Worm (Caenorhabditis elegans) whole organism, L4 larva: ENCODE results near the gene srx-8.

Source experiments
- T20F7.1 ChIP-seq: fragments of 200-800 bp; sonication (Bioruptor generic); optimal IDR thresholded peaks from 2 replicates; lab custom pipeline; 2018; ENCODE audit warnings: mild to moderate bottlenecking, missing genetic modification characterization, missing compliant biosample characterization
- T26A8.4 ChIP-seq: fragments of 200-800 bp; sonication (Bioruptor generic); IDR thresholded peaks from 2 replicates; pipeline ENCODE4 v1.3.6; 2022; ENCODE audit warnings: missing genetic modification characterization, missing compliant biosample characterization
- Y75B8A.6 ChIP-seq: fragments of 200-800 bp; sonication (Bioruptor generic); IDR thresholded peaks from 2 replicates; pipeline ENCODE4 v1.3.6; 2022; ENCODE audit warnings: missing genetic modification reagents, missing genetic modification characterization, missing compliant biosample characterization
- ZK337.2 ChIP-seq: fragments of 200-800 bp; sonication (Bioruptor generic); IDR thresholded peaks from 2 replicates; pipeline ENCODE4 v1.3.6; 2022; ENCODE audit warnings: missing genetic modification reagents, missing genetic modification characterization, missing compliant biosample characterization
- ZK546.5 ChIP-seq, 2 experiments: sonication (generic microtip); optimal IDR thresholded peaks; 2 replicates each; lab custom pipeline; 2017; ENCODE audit warnings: missing biosample characterization in 2 of 2, missing genetic modification characterization in 2 of 2
- aha-1 ChIP-seq: fragments of 150-350 bp; peaks from one replicate; lab custom pipeline; 2014; ENCODE audit warnings: missing biosample characterization, missing genetic modification characterization
- ceh-20 ChIP-seq: fragments of 200-800 bp; sonication (Bioruptor generic); IDR thresholded peaks from 2 replicates; pipeline ENCODE4 v1.3.6; 2022; ENCODE audit warnings: missing genetic modification reagents, missing genetic modification characterization, missing compliant biosample characterization
- ceh-32 ChIP-seq: sonication (generic microtip); optimal IDR thresholded peaks from 2 replicates; lab custom pipeline; 2016; ENCODE audit warnings: mild to moderate bottlenecking, missing genetic modification characterization, missing compliant biosample characterization; ENCODE audit not compliant: poor library complexity
- ces-1 ChIP-seq: fragments of 150-350 bp; sonication (generic microtip); optimal IDR thresholded peaks from 4 replicates; lab custom pipeline; 2014; ENCODE audit warnings: missing biosample characterization, missing genetic modification reagents, missing genetic modification characterization
- cey-2 ChIP-seq: sonication (generic microtip); optimal IDR thresholded peaks from 3 replicates; lab custom pipeline; 2017; ENCODE audit warnings: missing genetic modification characterization, mild to moderate bottlenecking, missing compliant biosample characterization, antibody characterized with exemption, borderline replicate concordance; ENCODE audit not compliant: insufficient read depth
- ctbp-1 ChIP-seq: fragments of 200-800 bp; sonication (Bioruptor generic); IDR thresholded peaks from 2 replicates; pipeline ENCODE4 v1.3.6; 2022; ENCODE audit warnings: missing genetic modification reagents, missing genetic modification characterization, missing compliant biosample characterization
- daf-16 ChIP-seq, 3 experiments: sonication (generic microtip); optimal IDR thresholded peaks; 2 replicates each; lab custom pipeline; 2016 to 2017; ENCODE audit warnings: missing genetic modification characterization in 3 of 3, missing genetic modification reagents in 3 of 3, mild to moderate bottlenecking in 2 of 3, missing compliant biosample characterization in 2 of 3, missing biosample characterization in 1 of 3, moderate library complexity in 1 of 3
- daf-8 ChIP-seq: fragments of 200-800 bp; sonication (Bioruptor generic); IDR thresholded peaks from 2 replicates; pipeline ENCODE4 v1.3.6; 2022; ENCODE audit warnings: missing genetic modification characterization, missing compliant biosample characterization
- dmd-9 ChIP-seq: fragments of 200-800 bp; sonication (Bioruptor generic); IDR thresholded peaks from 2 replicates; pipeline ENCODE4 v1.3.6; 2022; ENCODE audit warnings: missing genetic modification reagents, missing genetic modification characterization, missing compliant biosample characterization
- dpl-1 ChIP-seq: fragments of 150-350 bp; optimal IDR thresholded peaks from 2 replicates; lab custom pipeline; 2014; ENCODE audit warnings: missing biosample characterization, missing genetic modification reagents, missing genetic modification characterization
- egl-43 ChIP-seq: fragments of 200-800 bp; sonication (Bioruptor generic); IDR thresholded peaks from 2 replicates; pipeline ENCODE4 v1.3.6; 2022; ENCODE audit warnings: missing genetic modification reagents, missing genetic modification characterization, missing compliant biosample characterization
- fkh-10 ChIP-seq: fragments of 150-350 bp; optimal IDR thresholded peaks from 2 replicates; lab custom pipeline; 2014; ENCODE audit warnings: missing biosample characterization, missing genetic modification reagents, missing genetic modification characterization
- gei-8 ChIP-seq: fragments of 200-800 bp; sonication (Bioruptor generic); optimal IDR thresholded peaks from 2 replicates; lab custom pipeline; 2018; ENCODE audit warnings: mild to moderate bottlenecking, missing genetic modification characterization, missing compliant biosample characterization
- hlh-11 ChIP-seq: fragments of 200-800 bp; sonication (Bioruptor generic); optimal IDR thresholded peaks from 2 replicates; lab custom pipeline; 2018; ENCODE audit warnings: mild to moderate bottlenecking, missing genetic modification characterization, missing compliant biosample characterization
- lim-7 ChIP-seq: fragments of 200-800 bp; sonication (Bioruptor generic); IDR thresholded peaks from 2 replicates; pipeline ENCODE4 v1.3.6; 2022; ENCODE audit warnings: missing genetic modification characterization, missing compliant biosample characterization
- lin-38 ChIP-seq: fragments of 200-800 bp; sonication (Bioruptor generic); IDR thresholded peaks from 2 replicates; pipeline ENCODE4 v1.3.6; 2022; ENCODE audit warnings: missing genetic modification reagents, missing genetic modification characterization, missing compliant biosample characterization
- lin-39 ChIP-seq: fragments of 150-350 bp; optimal IDR thresholded peaks from 2 replicates; lab custom pipeline; 2014; ENCODE audit warnings: missing biosample characterization, missing genetic modification reagents, missing genetic modification characterization
- madf-5 ChIP-seq, 2 experiments: fragments of 200-800 bp; sonication (Bioruptor generic); IDR thresholded peaks; 2 replicates each; pipeline ENCODE4 v1.3.6; 2022; ENCODE audit warnings: missing compliant biosample characterization in 2 of 2, missing genetic modification characterization in 2 of 2
- mdt-29 ChIP-seq: fragments of 200-800 bp; sonication (Bioruptor generic); IDR thresholded peaks from 2 replicates; pipeline ENCODE4 v1.3.6; 2022; ENCODE audit warnings: missing genetic modification reagents, missing genetic modification characterization, missing compliant biosample characterization
- nhr-11 ChIP-seq: fragments of 150-350 bp; optimal IDR thresholded peaks from 2 replicates; lab custom pipeline; 2014; ENCODE audit warnings: missing biosample characterization, missing genetic modification characterization
- nhr-111 ChIP-seq: fragments of 200-800 bp; sonication (Bioruptor generic); optimal IDR thresholded peaks from 2 replicates; lab custom pipeline; 2018; ENCODE audit warnings: mild to moderate bottlenecking, missing genetic modification characterization, missing compliant biosample characterization
- nhr-28 ChIP-seq: fragments of 150-350 bp; optimal IDR thresholded peaks from 2 replicates; lab custom pipeline; 2014; ENCODE audit warnings: missing biosample characterization, missing genetic modification characterization
- nhr-41 ChIP-seq: fragments of 200-800 bp; sonication (Bioruptor generic); IDR thresholded peaks from 2 replicates; pipeline ENCODE4 v1.3.6; 2022; ENCODE audit warnings: missing genetic modification reagents, missing genetic modification characterization, missing compliant biosample characterization
- pha-4 ChIP-seq, 2 experiments: fragments of 150-350 bp in 1 of 2; fragments of 200-800 bp in 1 of 2; sonication (Bioruptor generic) in 1 of 2; IDR thresholded peaks in 1 of 2; optimal IDR thresholded peaks in 1 of 2; 2 replicates each; pipeline versions ENCODE4 v1.3.6 to Lab custom; 2014 to 2022; ENCODE audit warnings: missing genetic modification characterization in 2 of 2, missing genetic modification reagents in 2 of 2, missing biosample characterization in 1 of 2, missing compliant biosample characterization in 1 of 2
- sdz-12 ChIP-seq: fragments of 200-800 bp; sonication (Bioruptor generic); optimal IDR thresholded peaks from 2 replicates; lab custom pipeline; 2018; ENCODE audit warnings: mild to moderate bottlenecking, missing genetic modification characterization, missing compliant biosample characterization
- unc-62 ChIP-seq, 3 experiments: fragments of 150-350 bp in 1 of 3; sonication (generic microtip); optimal IDR thresholded peaks in 2 of 3; peaks in 1 of 3; 1 replicate in 1 of 3; 2 replicates in 2 of 3; lab custom pipeline; 2014 to 2017; ENCODE audit warnings: missing biosample characterization in 3 of 3, missing genetic modification characterization in 3 of 3, missing genetic modification reagents in 3 of 3, missing genotype in 1 of 3
- vab-7 ChIP-seq: fragments of 200-800 bp; sonication (Bioruptor generic); IDR thresholded peaks from 2 replicates; pipeline ENCODE4 v1.3.6; 2022; ENCODE audit warnings: missing genetic modification reagents, missing genetic modification characterization, missing compliant biosample characterization
- zag-1 ChIP-seq: fragments of 150-350 bp; optimal IDR thresholded peaks from 2 replicates; lab custom pipeline; 2014; ENCODE audit warnings: missing biosample characterization, missing genetic modification characterization
- zfp-2 ChIP-seq: sonication (generic microtip); optimal IDR thresholded peaks from 2 replicates; lab custom pipeline; 2016; ENCODE audit warnings: mild to moderate bottlenecking, missing genetic modification characterization, missing compliant biosample characterization
- zfp-3 ChIP-seq: fragments of 200-800 bp; sonication (Bioruptor generic); conservative IDR thresholded peaks from 2 replicates; pipeline ENCODE4 v1.3.6; 2022; ENCODE audit warnings: missing genetic modification reagents, missing genetic modification characterization, missing compliant biosample characterization
- ztf-11 ChIP-seq: fragments of 150-350 bp; optimal IDR thresholded peaks from 2 replicates; lab custom pipeline; 2014; ENCODE audit warnings: missing biosample characterization, missing genetic modification characterization

Gene srx-8

DNA sequence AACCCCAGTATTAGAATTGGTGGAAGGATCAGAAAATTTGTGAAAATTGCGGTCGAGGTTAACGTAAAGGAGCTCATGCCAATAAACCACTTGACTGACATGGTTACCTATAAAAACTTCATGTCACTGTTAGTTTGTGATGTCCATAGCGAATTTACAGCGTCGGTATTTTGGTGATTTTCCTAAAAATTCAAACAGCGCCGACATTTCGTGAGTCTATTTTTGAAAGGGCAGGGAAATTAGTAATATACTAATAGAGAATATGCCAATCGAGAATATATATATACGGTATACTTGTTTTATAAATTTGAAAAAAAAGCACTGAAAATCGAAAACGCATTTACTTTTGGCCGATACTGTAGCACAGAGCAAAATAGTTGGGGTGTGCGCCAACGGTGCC is at the start of gene srx-8:
Gene srx-8, minus strand, starts transcription at position 101 of the 400 bp plus-strand sequence.
- TF ChIP-seq egl-43 (GFP tag; lab: Robert Waterston, UW) (no peak), ces-1 (GFP tag; lab: Kevin White, UChicago) (no peak), hlh-11 (tag; lab: Kevin White, UChicago) (no peak), ceh-20 (GFP tag; lab: Robert Waterston, UW) (no peak), daf-16 (GFP tag; optimal IDR thresholded peaks at IDR 0.05; lab: Kevin White, UChicago) (no peak), daf-16 (tag; optimal IDR thresholded peaks at IDR 0.05; lab: Kevin White, UChicago) (no peak), nhr-111 (GFP tag; lab: Kevin White, UChicago) (no peak), zfp-3 (no peak), Y75B8A.6 (GFP tag; lab: Robert Waterston, UW) (no peak), nhr-28 (tag; lab: Kevin White, UChicago) (no peak), madf-5 (GFP tag; IDR thresholded peaks at IDR 0.05; lab: Robert Waterston, UW) (no peak), vab-7 (no peak)
- TF ChIP-seq, all 104 proteins: peak for 0

ce11 chrV:604105-604504 is 48.1 kb upstream of the srx-8 start, which contains the start of gene srlf-37:
TSS of gene srlf-37 (minus strand) at chrV:604205.
- no peak for TF ChIP-seq lim-7
- TF ChIP-seq nhr-11 (tag; lab: Kevin White, UChicago), result no peak
- TF ChIP-seq ZK546.5 (tag; optimal IDR thresholded peaks at IDR 0.05; lab: Kevin White, UChicago), result no peak
- TF ChIP-seq zag-1, result no peak
- TF ChIP-seq T20F7.1 (GFP tag; lab: Kevin White, UChicago), result no peak
- no peak for TF ChIP-seq mdt-29 (GFP tag; lab: Robert Waterston, UW)
- no peak for TF ChIP-seq fkh-10
- TF ChIP-seq zfp-2 (tag; lab: Kevin White, UChicago), result no peak
- TF ChIP-seq gei-8 (GFP tag; lab: Kevin White, UChicago), result no peak
- no peak for TF ChIP-seq pha-4 (GFP tag; IDR thresholded peaks at IDR 0.05; lab: Robert Waterston, UW)
- no peak for TF ChIP-seq pha-4 (tag; optimal IDR thresholded peaks at IDR 0.05; lab: Kevin White, UChicago)
- no peak for TF ChIP-seq ctbp-1
- no peak for TF ChIP-seq ceh-32 (tag; lab: Kevin White, UChicago)
- no peak for TF ChIP-seq lin-38 (GFP tag; lab: Robert Waterston, UW)
- TF ChIP-seq nhr-41 (GFP tag; lab: Robert Waterston, UW), result no peak
- TF ChIP-seq dmd-9, result no peak
- TF ChIP-seq daf-16 (GFP tag; optimal IDR thresholded peaks at IDR 0.05; lab: Kevin White, UChicago), result no peak
- TF ChIP-seq daf-16 (tag; optimal IDR thresholded peaks at IDR 0.05; lab: Kevin White, UChicago), result no peak
- TF ChIP-seq hlh-11 (tag; lab: Kevin White, UChicago), result no peak
- TF ChIP-seq, all 104 proteins: peak for 0

ce11 chrV:600231-600630 is 44.3 kb upstream of the srx-8 start, which contains the start of gene nhr-251:
TSS of gene nhr-251 (plus strand) at chrV:600531.
- no peak for TF ChIP-seq daf-8
- TF ChIP-seq aha-1 (tag; lab: Kevin White, UChicago), result peak; percentile 64

ce11 chrV:599783-600182 is 43.8 kb upstream of the srx-8 start:
- no peak for TF ChIP-seq T26A8.4 (GFP tag; lab: Robert Waterston, UW)
- peak; percentile 71 for TF ChIP-seq aha-1 (tag; lab: Kevin White, UChicago)
- no peak for TF ChIP-seq dpl-1
- peak in 1 of 2 experiments; percentile 84 for TF ChIP-seq unc-62 (GFP tag; optimal IDR thresholded peaks at IDR 0.05 in 1 of 2; lab: Kevin White, UChicago)
- TF ChIP-seq unc-62 (tag; optimal IDR thresholded peaks at IDR 0.05; lab: Kevin White, UChicago), result no peak

ce11 chrV:598626-599025 is 42.7 kb upstream of the srx-8 start:
- TF ChIP-seq daf-8, result no peak
- no peak for TF ChIP-seq lin-39 (tag; lab: Kevin White, UChicago)
- no peak for TF ChIP-seq dpl-1
- TF ChIP-seq aha-1 (tag; lab: Kevin White, UChicago), result peak; percentile 41
- no peak for TF ChIP-seq zfp-3
- no peak for TF ChIP-seq ztf-11 (tag; lab: Kevin White, UChicago)
- no peak for TF ChIP-seq ZK337.2 (GFP tag; lab: Robert Waterston, UW)
- no peak for TF ChIP-seq dmd-9
- TF ChIP-seq cey-2 (tag; lab: Kevin White, UChicago), result no peak
- TF ChIP-seq sdz-12, result no peak
- TF ChIP-seq unc-62 (GFP tag; optimal IDR thresholded peaks at IDR 0.05 in 1 of 2; lab: Kevin White, UChicago), result peak in 1 of 2 experiments; percentile 92
- no peak for TF ChIP-seq unc-62 (tag; optimal IDR thresholded peaks at IDR 0.05; lab: Kevin White, UChicago)
- TF ChIP-seq fkh-10, result no peak
- TF ChIP-seq lin-38 (GFP tag; lab: Robert Waterston, UW), result no peak
